Worm (Caenorhabditis elegans): ENCODE measurements around the gene col-157.
"Not testable (repeated sequence)": the region's sequence is repeated elsewhere in the genome, so short reads cannot be mapped to it uniquely, and the experiment has no call there.

DNA sequence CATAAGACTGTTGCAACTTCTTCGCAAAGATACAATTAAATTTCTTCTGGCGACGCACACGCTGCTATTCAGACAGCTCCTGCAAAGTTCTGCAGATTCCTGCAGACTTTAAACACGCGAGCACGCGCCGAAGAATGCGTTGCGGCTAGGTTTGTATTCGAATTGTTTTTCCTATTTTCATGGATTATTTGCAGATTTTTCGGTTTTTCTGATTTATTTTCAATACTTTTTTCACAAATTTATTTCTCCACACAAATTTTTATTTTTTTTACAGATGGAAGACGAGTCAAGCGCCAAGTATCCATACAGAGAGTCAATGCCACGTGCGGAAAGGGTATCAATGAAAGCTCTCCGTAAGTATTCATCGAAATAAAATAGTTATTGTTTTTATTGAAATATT, 8.2 kb upstream of the col-157 start, which contains the start of gene T11F9.7:
- TF ChIP-seq dao-5, W03F9.2 (tag; optimal IDR thresholded peaks at IDR 0.05): not testable (repeated sequence)
